Fruit fly (Drosophila melanogaster) whole organism, adult: ENCODE data around the gene CG42525.
A peak's percentile ranks its signal among the peaks of the same experiment; 100 is the strongest.

Experiments used
- CG11617 ChIP-seq: fragments of 200-800 bp; sonication (Bioruptor generic); optimal IDR thresholded peaks from 2 replicates; lab custom pipeline; 2017; ENCODE audit warnings: mild to moderate bottlenecking, missing biosample characterization, missing genetic modification reagents, missing genetic modification characterization
- CG12768 ChIP-seq: fragments of 200-800 bp; sonication (Bioruptor generic); optimal IDR thresholded peaks from 2 replicates; lab custom pipeline; 2017; ENCODE audit warnings: missing biosample characterization, missing genetic modification characterization, mild to moderate bottlenecking, moderate library complexity, missing genetic modification reagents
- CG14711 ChIP-seq: fragments of 200-800 bp; sonication (Bioruptor generic); optimal IDR thresholded peaks from 2 replicates; lab custom pipeline; 2018; ENCODE audit warnings: missing biosample characterization, mild to moderate bottlenecking, missing genetic modification characterization, moderate library complexity
- CG1620 ChIP-seq: fragments of 200-800 bp; sonication (Bioruptor generic); optimal IDR thresholded peaks from 2 replicates; lab custom pipeline; 2016; ENCODE audit warnings: missing biosample characterization, missing genetic modification characterization
- CG33017 ChIP-seq: fragments of 200-800 bp; sonication (Bioruptor generic); optimal IDR thresholded peaks from 2 replicates; lab custom pipeline; 2018; ENCODE audit warnings: missing biosample characterization, mild to moderate bottlenecking, missing genetic modification characterization, moderate library complexity
- CG5204 ChIP-seq: fragments of 200-800 bp; sonication (Bioruptor generic); optimal IDR thresholded peaks from 2 replicates; lab custom pipeline; 2016; ENCODE audit warnings: missing biosample characterization, missing genetic modification characterization
- CG7045 ChIP-seq: fragments of 200-800 bp; sonication (Bioruptor generic); optimal IDR thresholded peaks from 2 replicates; lab custom pipeline; 2017; ENCODE audit warnings: missing biosample characterization, mild to moderate bottlenecking, missing genetic modification characterization
- CG7101 ChIP-seq: fragments of 200-800 bp; sonication (Bioruptor generic); optimal IDR thresholded peaks from 2 replicates; lab custom pipeline; 2018; ENCODE audit warnings: missing biosample characterization, mild to moderate bottlenecking, missing genetic modification characterization, moderate library complexity
- Clk ChIP-seq: fragments of 200-800 bp; sonication (Bioruptor generic); optimal IDR thresholded peaks from 2 replicates; lab custom pipeline; 2017; ENCODE audit warnings: missing biosample characterization, missing genetic modification characterization
- Crg-1 ChIP-seq: fragments of 200-800 bp; sonication (Bioruptor generic); optimal IDR thresholded peaks from 2 replicates; lab custom pipeline; 2016; ENCODE audit warnings: missing biosample characterization, missing genetic modification characterization
- Hr96 ChIP-seq: fragments of 200-800 bp; sonication (Bioruptor generic); optimal IDR thresholded peaks from 2 replicates; lab custom pipeline; 2016; ENCODE audit warnings: missing biosample characterization, missing genetic modification characterization
- Mnt ChIP-seq: fragments of 200-800 bp; sonication (Bioruptor generic); optimal IDR thresholded peaks from 2 replicates; lab custom pipeline; 2016; ENCODE audit warnings: missing biosample characterization, mild to moderate bottlenecking, missing genetic modification characterization
- bab1 ChIP-seq: fragments of 200-800 bp; sonication (Bioruptor generic); optimal IDR thresholded peaks from 3 replicates; lab custom pipeline; 2019; ENCODE audit warnings: missing biosample characterization, mild to moderate bottlenecking, missing genetic modification characterization, moderate library complexity
- cic ChIP-seq: fragments of 200-800 bp; sonication (Bioruptor generic); optimal IDR thresholded peaks from 2 replicates; lab custom pipeline; 2017; ENCODE audit warnings: missing biosample characterization, mild to moderate bottlenecking, missing genetic modification characterization, moderate library complexity
- cnc ChIP-seq, 2 experiments: fragments of >200 bp; optimal IDR thresholded peaks; 2 replicates each; lab custom pipeline; 2017
- kay ChIP-seq: fragments of 200-800 bp; sonication (Bioruptor generic); peaks from one replicate; lab custom pipeline; 2016; ENCODE audit warnings: missing biosample characterization, missing genetic modification characterization, borderline replicate concordance
- ovo ChIP-seq: fragments of 200-800 bp; sonication (Bioruptor generic); optimal IDR thresholded peaks from 2 replicates; lab custom pipeline; 2016; ENCODE audit warnings: missing biosample characterization, missing genetic modification characterization
- pad ChIP-seq: fragments of 200-800 bp; sonication (Bioruptor generic); optimal IDR thresholded peaks from 3 replicates; lab custom pipeline; 2017; ENCODE audit warnings: missing biosample characterization, missing genetic modification characterization, mild to moderate bottlenecking, moderate library complexity, missing genetic modification reagents
- tj ChIP-seq: fragments of 200-800 bp; sonication (Bioruptor generic); optimal IDR thresholded peaks from 3 replicates; lab custom pipeline; 2017; ENCODE audit warnings: missing biosample characterization, mild to moderate bottlenecking, missing genetic modification characterization, moderate library complexity
- toe ChIP-seq: fragments of 200-800 bp; sonication (Bioruptor generic); optimal IDR thresholded peaks from 2 replicates; lab custom pipeline; 2016; ENCODE audit warnings: missing biosample characterization, missing genetic modification characterization

CG42525 gene

DNA sequence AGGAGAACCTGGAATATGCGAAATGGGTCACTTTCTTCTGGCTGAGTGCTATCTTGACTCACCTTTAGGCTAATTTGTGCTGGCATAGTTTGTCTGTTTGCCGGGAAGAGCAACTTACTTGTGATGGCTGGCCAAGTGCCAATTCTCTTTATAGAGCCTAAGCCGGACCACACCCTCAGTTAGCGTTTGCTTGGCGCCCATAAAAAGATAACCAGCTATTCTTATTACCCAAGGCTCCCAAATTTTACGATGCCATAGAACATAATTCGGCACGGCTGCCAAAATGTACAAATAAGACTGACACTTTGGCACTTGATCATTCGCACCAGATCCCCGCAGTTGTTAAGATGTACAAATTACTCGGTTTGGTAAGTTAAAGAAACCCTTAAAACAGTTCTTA, at the start of gene CG42525, which contains the start of gene CG14958:
Gene CG42525 (minus strand): TSS at position 101 of the 400 bp plus-strand sequence.
Gene CG14958 (plus strand): TSS at position 332 of the 400 bp plus-strand sequence.
- TF ChIP-seq Mnt (GFP tag; lab: Kevin White, UChicago) (no peak), CG7045 (no peak), CG7101 (no peak), CG5204 (no peak), Crg-1 (GFP tag; lab: Kevin White, UChicago) (no peak), toe (GFP tag; lab: Kevin White, UChicago) (no peak), cic (no peak), pad (GFP tag; lab: Kevin White, UChicago) (no peak), bab1 (GFP tag; lab: Kevin White, UChicago) (no peak), CG1620 (GFP tag; lab: Kevin White, UChicago) (no peak), ovo (GFP tag; lab: Kevin White, UChicago) (no peak), kay (GFP tag; lab: Kevin White, UChicago) (no peak)

dm6 chr3L:3236319-3236718, 46.8 kb upstream of the CG42525 start:
- TF ChIP-seq Crg-1 (GFP tag; lab: Kevin White, UChicago) (no peak), cic (peak; percentile 59), pad (GFP tag; lab: Kevin White, UChicago) (no peak)

DNA sequence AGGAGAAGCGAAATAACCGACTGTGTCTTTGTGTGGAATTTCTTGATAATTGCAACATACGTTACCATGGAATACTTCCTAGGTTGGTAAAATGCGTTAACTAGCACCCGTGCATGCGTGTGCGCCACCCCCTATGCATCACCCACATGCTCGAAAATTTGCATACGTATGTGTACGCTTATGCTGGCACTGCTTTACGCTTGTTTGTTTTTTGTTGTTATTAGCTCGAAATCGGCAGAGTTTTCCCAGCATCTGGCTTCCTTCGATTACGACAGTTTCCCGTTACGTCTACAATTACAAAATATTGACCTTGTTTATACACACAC, 36.9 kb upstream of the CG42525 start:
- peak; percentile 32 for TF ChIP-seq tj (GFP tag; lab: Kevin White, UChicago)
- TF ChIP-seq CG33017 (tag; lab: Kevin White, UChicago), result no peak

DNA sequence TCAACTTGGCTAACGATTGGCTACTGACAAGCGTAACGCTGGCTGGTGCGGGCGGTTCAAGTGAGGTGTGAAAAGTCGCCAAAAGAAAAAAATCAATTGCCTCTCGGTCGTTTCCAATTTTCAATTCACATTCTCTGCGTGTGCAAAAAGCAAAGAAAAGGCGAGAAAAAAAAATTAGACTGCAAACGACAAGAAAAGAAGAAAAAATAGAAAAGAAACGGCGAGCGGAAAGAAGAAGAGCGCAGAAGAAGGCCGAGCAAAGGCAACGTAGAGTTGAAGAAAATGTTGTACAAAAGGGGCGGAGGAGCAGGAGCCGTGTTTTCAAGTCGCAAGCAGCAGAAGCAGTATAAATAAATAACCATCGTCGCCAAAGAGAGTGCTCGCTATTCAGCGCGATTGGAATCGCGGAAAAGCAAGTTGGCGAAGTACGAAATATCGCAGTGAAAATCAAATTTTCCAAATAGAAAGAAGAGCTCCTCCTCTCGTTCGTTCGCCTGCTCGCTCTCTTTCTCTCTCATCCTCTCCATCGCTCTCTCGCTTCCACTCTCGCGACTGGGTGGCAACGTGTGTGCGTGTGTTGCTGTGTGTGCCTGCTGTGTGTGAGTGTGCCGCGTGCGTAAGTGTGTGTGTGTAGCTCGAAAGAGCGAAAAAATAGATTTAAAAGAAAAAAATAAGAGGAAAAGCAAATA, 36.4 kb upstream of the CG42525 start:
- TF ChIP-seq bab1 (GFP tag; lab: Kevin White, UChicago) (no peak), CG33017 (tag; lab: Kevin White, UChicago) (peak; percentile 44), cnc (optimal IDR thresholded peaks at IDR 0.05; lab: Kevin White, UChicago) (no peak), Hr96 (no peak), cic (peak; percentile 72), toe (GFP tag; lab: Kevin White, UChicago) (no peak), Mnt (GFP tag; lab: Kevin White, UChicago) (peak; percentile 72), CG12768 (GFP tag; lab: Kevin White, UChicago) (peak; percentile 67), CG14711 (tag; lab: Kevin White, UChicago) (no peak), CG5204 (no peak), CG7045 (peak; percentile 32), CG11617 (GFP tag; lab: Kevin White, UChicago) (peak; percentile 49), Crg-1 (GFP tag; lab: Kevin White, UChicago) (peak; percentile 13), kay (GFP tag; lab: Kevin White, UChicago) (no peak), CG1620 (GFP tag; lab: Kevin White, UChicago) (no peak), tj (GFP tag; lab: Kevin White, UChicago) (no peak), pad (GFP tag; lab: Kevin White, UChicago) (peak; percentile 26), Clk (GFP tag; lab: Kevin White, UChicago) (no peak), ovo (GFP tag; lab: Kevin White, UChicago) (no peak), CG7101 (peak; percentile 25)

DNA sequence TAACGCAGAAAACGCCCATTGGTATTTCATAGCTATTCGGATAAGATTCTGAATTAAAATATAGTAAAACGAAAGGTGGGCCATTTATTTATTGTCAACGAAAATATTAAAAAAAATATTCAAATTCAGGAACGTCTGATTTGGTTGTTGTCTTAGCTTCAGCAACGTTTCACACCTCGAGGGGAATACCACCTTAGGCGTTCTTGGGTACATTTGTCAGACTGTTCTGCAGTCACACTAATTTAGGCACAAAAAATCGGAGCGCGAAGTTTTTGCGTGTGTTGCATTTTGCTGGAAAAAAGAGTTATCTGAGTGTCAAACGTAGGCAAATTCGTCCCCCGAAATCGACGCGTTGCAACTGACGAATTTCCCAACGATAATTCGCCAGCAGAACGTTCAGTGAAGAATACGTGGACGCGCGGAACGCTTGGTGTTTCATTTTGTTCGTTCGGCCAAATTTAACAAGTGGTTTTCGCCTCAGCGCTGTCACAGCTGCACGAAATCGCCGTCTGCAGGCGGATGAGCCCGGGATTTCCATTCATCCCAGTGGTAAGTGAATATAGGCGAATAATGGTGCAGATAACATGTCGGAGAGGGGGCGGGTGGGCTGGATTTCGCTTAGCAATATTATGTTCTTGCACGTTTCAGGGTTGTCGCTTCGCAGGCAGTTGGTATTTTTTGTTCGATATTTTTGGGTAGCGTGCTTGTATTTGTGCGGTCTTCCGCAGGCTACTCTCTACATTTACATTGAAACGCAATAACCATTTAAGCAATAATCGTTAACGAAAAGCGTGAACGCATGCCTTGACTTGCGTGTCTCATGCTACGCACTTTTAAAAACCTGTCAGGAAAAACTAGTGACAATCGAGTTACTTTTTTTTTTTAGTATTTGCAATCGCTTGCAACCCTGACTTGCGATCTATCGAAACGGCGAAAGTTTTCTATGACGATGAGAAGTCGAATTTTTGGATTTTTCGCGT, 35.5 kb upstream of the CG42525 start, which contains the start of gene Larp4B:
Gene Larp4B (plus strand): TSS at position 99 of the 980 bp plus-strand sequence.
- TF ChIP-seq CG11617 (GFP tag; lab: Kevin White, UChicago) (peak; percentile 10), cnc (optimal IDR thresholded peaks at IDR 0.05; lab: Kevin White, UChicago) (peak in 1 of 2 experiments; percentile 0), CG1620 (GFP tag; lab: Kevin White, UChicago) (peak; percentile 31), CG33017 (tag; lab: Kevin White, UChicago) (no peak), bab1 (GFP tag; lab: Kevin White, UChicago) (peak; percentile 39), Mnt (GFP tag; lab: Kevin White, UChicago) (peak; percentile 26), CG14711 (tag; lab: Kevin White, UChicago) (peak; percentile 95), cic (no peak), CG5204 (no peak), tj (GFP tag; lab: Kevin White, UChicago) (peak; percentile 82), kay (GFP tag; lab: Kevin White, UChicago) (no peak), ovo (GFP tag; lab: Kevin White, UChicago) (no peak), CG7045 (peak; percentile 25), CG12768 (GFP tag; lab: Kevin White, UChicago) (no peak), Crg-1 (GFP tag; lab: Kevin White, UChicago) (no peak), CG7101 (peak; percentile 1), Clk (GFP tag; lab: Kevin White, UChicago) (no peak), pad (GFP tag; lab: Kevin White, UChicago) (peak; percentile 24)
